Fruit fly (Drosophila melanogaster) whole organism, adult: ENCODE measurements around the gene CG17224.

Source experiments
- CG11617 ChIP-seq: fragments of 200-800 bp; sonication (Bioruptor generic); optimal IDR thresholded peaks from 2 replicates; lab custom pipeline; 2017; ENCODE audit warnings: mild to moderate bottlenecking, missing biosample characterization, missing genetic modification reagents, missing genetic modification characterization
- CG12768 ChIP-seq: fragments of 200-800 bp; sonication (Bioruptor generic); optimal IDR thresholded peaks from 2 replicates; lab custom pipeline; 2017; ENCODE audit warnings: missing biosample characterization, missing genetic modification characterization, mild to moderate bottlenecking, moderate library complexity, missing genetic modification reagents
- CG14711 ChIP-seq: fragments of 200-800 bp; sonication (Bioruptor generic); optimal IDR thresholded peaks from 2 replicates; lab custom pipeline; 2018; ENCODE audit warnings: missing biosample characterization, mild to moderate bottlenecking, missing genetic modification characterization, moderate library complexity
- CG1620 ChIP-seq: fragments of 200-800 bp; sonication (Bioruptor generic); optimal IDR thresholded peaks from 2 replicates; lab custom pipeline; 2016; ENCODE audit warnings: missing biosample characterization, missing genetic modification characterization
- CG33017 ChIP-seq: fragments of 200-800 bp; sonication (Bioruptor generic); optimal IDR thresholded peaks from 2 replicates; lab custom pipeline; 2018; ENCODE audit warnings: missing biosample characterization, mild to moderate bottlenecking, missing genetic modification characterization, moderate library complexity
- CG5204 ChIP-seq: fragments of 200-800 bp; sonication (Bioruptor generic); optimal IDR thresholded peaks from 2 replicates; lab custom pipeline; 2016; ENCODE audit warnings: missing biosample characterization, missing genetic modification characterization
- CG7045 ChIP-seq: fragments of 200-800 bp; sonication (Bioruptor generic); optimal IDR thresholded peaks from 2 replicates; lab custom pipeline; 2017; ENCODE audit warnings: missing biosample characterization, mild to moderate bottlenecking, missing genetic modification characterization
- CG7101 ChIP-seq: fragments of 200-800 bp; sonication (Bioruptor generic); optimal IDR thresholded peaks from 2 replicates; lab custom pipeline; 2018; ENCODE audit warnings: missing biosample characterization, mild to moderate bottlenecking, missing genetic modification characterization, moderate library complexity
- Clk ChIP-seq: fragments of 200-800 bp; sonication (Bioruptor generic); optimal IDR thresholded peaks from 2 replicates; lab custom pipeline; 2017; ENCODE audit warnings: missing biosample characterization, missing genetic modification characterization
- Crg-1 ChIP-seq: fragments of 200-800 bp; sonication (Bioruptor generic); optimal IDR thresholded peaks from 2 replicates; lab custom pipeline; 2016; ENCODE audit warnings: missing biosample characterization, missing genetic modification characterization
- Hr96 ChIP-seq: fragments of 200-800 bp; sonication (Bioruptor generic); optimal IDR thresholded peaks from 2 replicates; lab custom pipeline; 2016; ENCODE audit warnings: missing biosample characterization, missing genetic modification characterization
- Mnt ChIP-seq: fragments of 200-800 bp; sonication (Bioruptor generic); optimal IDR thresholded peaks from 2 replicates; lab custom pipeline; 2016; ENCODE audit warnings: missing biosample characterization, mild to moderate bottlenecking, missing genetic modification characterization
- bab1 ChIP-seq: fragments of 200-800 bp; sonication (Bioruptor generic); optimal IDR thresholded peaks from 3 replicates; lab custom pipeline; 2019; ENCODE audit warnings: missing biosample characterization, mild to moderate bottlenecking, missing genetic modification characterization, moderate library complexity
- cic ChIP-seq: fragments of 200-800 bp; sonication (Bioruptor generic); optimal IDR thresholded peaks from 2 replicates; lab custom pipeline; 2017; ENCODE audit warnings: missing biosample characterization, mild to moderate bottlenecking, missing genetic modification characterization, moderate library complexity
- cnc ChIP-seq, 2 experiments: fragments of >200 bp; optimal IDR thresholded peaks; 2 replicates each; lab custom pipeline; 2017
- kay ChIP-seq: fragments of 200-800 bp; sonication (Bioruptor generic); peaks from one replicate; lab custom pipeline; 2016; ENCODE audit warnings: missing biosample characterization, missing genetic modification characterization, borderline replicate concordance
- ovo ChIP-seq: fragments of 200-800 bp; sonication (Bioruptor generic); optimal IDR thresholded peaks from 2 replicates; lab custom pipeline; 2016; ENCODE audit warnings: missing biosample characterization, missing genetic modification characterization
- pad ChIP-seq: fragments of 200-800 bp; sonication (Bioruptor generic); optimal IDR thresholded peaks from 3 replicates; lab custom pipeline; 2017; ENCODE audit warnings: missing biosample characterization, missing genetic modification characterization, mild to moderate bottlenecking, moderate library complexity, missing genetic modification reagents
- tj ChIP-seq: fragments of 200-800 bp; sonication (Bioruptor generic); optimal IDR thresholded peaks from 3 replicates; lab custom pipeline; 2017; ENCODE audit warnings: missing biosample characterization, mild to moderate bottlenecking, missing genetic modification characterization, moderate library complexity
- toe ChIP-seq: fragments of 200-800 bp; sonication (Bioruptor generic); optimal IDR thresholded peaks from 2 replicates; lab custom pipeline; 2016; ENCODE audit warnings: missing biosample characterization, missing genetic modification characterization

CG17224 gene

dm6 chr2L:3012780-3013179, 5.3 kb downstream of the CG17224 start:
- TF ChIP-seq CG1620, result no peak
- TF ChIP-seq kay (GFP tag; lab: Kevin White, UChicago), result no peak
- no peak for TF ChIP-seq toe (GFP tag; lab: Kevin White, UChicago)
- TF ChIP-seq CG5204, result no peak
- no peak for TF ChIP-seq CG7045 (GFP tag; lab: Kevin White, UChicago)
- TF ChIP-seq Clk (GFP tag; lab: Kevin White, UChicago), result no peak
- no peak for TF ChIP-seq cnc (optimal IDR thresholded peaks at IDR 0.05; lab: Kevin White, UChicago)
- no peak for TF ChIP-seq CG12768 (GFP tag; lab: Kevin White, UChicago)

dm6 chr2L:3011484-3011883, 6.6 kb downstream of the CG17224 start:
- TF ChIP-seq Mnt, result no peak
- no peak for TF ChIP-seq CG11617 (GFP tag; lab: Kevin White, UChicago)
- no peak for TF ChIP-seq pad (GFP tag; lab: Kevin White, UChicago)
- TF ChIP-seq CG14711 (tag; lab: Kevin White, UChicago), result no peak
- no peak for TF ChIP-seq CG1620
- TF ChIP-seq CG7045 (GFP tag; lab: Kevin White, UChicago), result no peak
- TF ChIP-seq toe (GFP tag; lab: Kevin White, UChicago), result no peak
- no peak for TF ChIP-seq CG5204
- TF ChIP-seq Hr96 (GFP tag; lab: Kevin White, UChicago), result no peak
- TF ChIP-seq CG7101, result no peak
- no peak for TF ChIP-seq Crg-1 (GFP tag; lab: Kevin White, UChicago)
- TF ChIP-seq cnc (optimal IDR thresholded peaks at IDR 0.05; lab: Kevin White, UChicago), result no peak
- no peak for TF ChIP-seq tj

dm6 chr2L:3009438-3009837, 8.7 kb downstream of the CG17224 start:
- TF ChIP-seq CG33017 (tag; lab: Kevin White, UChicago) (no peak), CG7045 (GFP tag; lab: Kevin White, UChicago) (no peak), tj (peak; percentile 96), CG5204 (no peak), Clk (GFP tag; lab: Kevin White, UChicago) (no peak), CG14711 (tag; lab: Kevin White, UChicago) (no peak)

- TF ChIP-seq CG1620, result no peak
Observed at dm6 chr2L:3006925-3007426, 11.1 kb downstream of the CG17224 start.

- TF ChIP-seq tj (no peak), Mnt (no peak), ovo (GFP tag; lab: Kevin White, UChicago) (no peak), CG5204 (no peak), cnc (optimal IDR thresholded peaks at IDR 0.05; lab: Kevin White, UChicago) (no peak), cic (no peak)
Observed at dm6 chr2L:3006194-3006593, 11.9 kb downstream of the CG17224 start.

dm6 chr2L:3005483-3005882, 12.6 kb downstream of the CG17224 start:
- TF ChIP-seq Mnt (no peak), CG33017 (tag; lab: Kevin White, UChicago) (no peak), CG7101 (no peak), toe (GFP tag; lab: Kevin White, UChicago) (no peak), pad (GFP tag; lab: Kevin White, UChicago) (no peak), CG5204 (no peak), CG14711 (tag; lab: Kevin White, UChicago) (no peak), Clk (GFP tag; lab: Kevin White, UChicago) (no peak), Hr96 (GFP tag; lab: Kevin White, UChicago) (no peak), cic (no peak), Crg-1 (GFP tag; lab: Kevin White, UChicago) (no peak), bab1 (GFP tag; lab: Kevin White, UChicago) (no peak), CG7045 (GFP tag; lab: Kevin White, UChicago) (no peak), ovo (GFP tag; lab: Kevin White, UChicago) (no peak), cnc (optimal IDR thresholded peaks at IDR 0.05; lab: Kevin White, UChicago) (no peak), CG1620 (no peak), CG12768 (GFP tag; lab: Kevin White, UChicago) (no peak), CG11617 (GFP tag; lab: Kevin White, UChicago) (no peak), tj (no peak), kay (GFP tag; lab: Kevin White, UChicago) (no peak)

dm6 chr2L:3004601-3005000, 13.5 kb downstream of the CG17224 start:
- no peak for TF ChIP-seq pad (GFP tag; lab: Kevin White, UChicago)
- TF ChIP-seq Crg-1 (GFP tag; lab: Kevin White, UChicago), result no peak
- TF ChIP-seq Clk (GFP tag; lab: Kevin White, UChicago), result no peak
- no peak for TF ChIP-seq CG5204

- TF ChIP-seq pad (GFP tag; lab: Kevin White, UChicago) (no peak), ovo (GFP tag; lab: Kevin White, UChicago) (no peak), Hr96 (GFP tag; lab: Kevin White, UChicago) (no peak), toe (GFP tag; lab: Kevin White, UChicago) (no peak), tj (no peak), cic (no peak)
Observed at dm6 chr2L:3003399-3003798, 14.7 kb downstream of the CG17224 start.
